Worm (Caenorhabditis elegans): Measurements from ENCODE around the gene pafo-1.

The pafo-1 gene

DNA sequence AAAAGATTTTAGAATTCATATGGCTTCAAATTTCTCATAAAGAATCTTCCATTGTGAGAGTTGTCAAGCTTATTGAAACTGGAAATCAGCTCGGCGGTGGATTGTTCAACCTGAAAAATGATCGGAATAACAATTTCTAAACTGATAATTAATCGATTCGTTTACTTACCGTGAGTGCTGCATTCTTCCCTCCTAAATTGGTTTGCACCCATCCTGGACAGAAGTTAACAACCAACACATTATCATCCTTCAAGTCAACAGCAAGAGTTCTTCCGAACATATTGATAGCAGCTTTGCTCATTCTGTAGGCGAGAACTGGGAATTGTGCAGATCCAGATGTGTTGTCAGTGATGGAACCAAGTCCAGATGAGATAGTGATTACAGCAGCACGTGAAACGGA, 6.4 kb upstream of the pafo-1 start:
- TF ChIP-seq R02D3.7 (tag; optimal IDR thresholded peaks at IDR 0.05) (no peak), elt-3 (tag; optimal IDR thresholded peaks at IDR 0.05) (no peak), ztf-4 (tag; optimal IDR thresholded peaks at IDR 0.05) (no peak), ceh-16 (tag; optimal IDR thresholded peaks at IDR 0.05) (no peak), snpc-4 (tag; optimal IDR thresholded peaks at IDR 0.05) (no peak), lin-39 (tag; optimal IDR thresholded peaks at IDR 0.05) (no peak), elt-1 (tag; optimal IDR thresholded peaks at IDR 0.05) (no peak), blmp-1 (tag; optimal IDR thresholded peaks at IDR 0.05; ENCODE audit: insufficient read depth) (no peak), nhr-23 (tag; optimal IDR thresholded peaks at IDR 0.05) (no peak), sma-9 (GFP tag; optimal IDR thresholded peaks at IDR 0.05) (no peak), sma-9 (tag; optimal IDR thresholded peaks at IDR 0.05) (no peak), unc-62 (GFP tag; optimal IDR thresholded peaks at IDR 0.05) (no peak), unc-39 (tag; optimal IDR thresholded peaks at IDR 0.05) (no peak), sem-4 (tag; optimal IDR thresholded peaks at IDR 0.05) (no peak), unc-55 (GFP tag; optimal IDR thresholded peaks at IDR 0.05) (no peak), nhr-11 (tag; optimal IDR thresholded peaks at IDR 0.05) (no peak), F13H6.1 (tag; optimal IDR thresholded peaks at IDR 0.05) (no peak)

DNA sequence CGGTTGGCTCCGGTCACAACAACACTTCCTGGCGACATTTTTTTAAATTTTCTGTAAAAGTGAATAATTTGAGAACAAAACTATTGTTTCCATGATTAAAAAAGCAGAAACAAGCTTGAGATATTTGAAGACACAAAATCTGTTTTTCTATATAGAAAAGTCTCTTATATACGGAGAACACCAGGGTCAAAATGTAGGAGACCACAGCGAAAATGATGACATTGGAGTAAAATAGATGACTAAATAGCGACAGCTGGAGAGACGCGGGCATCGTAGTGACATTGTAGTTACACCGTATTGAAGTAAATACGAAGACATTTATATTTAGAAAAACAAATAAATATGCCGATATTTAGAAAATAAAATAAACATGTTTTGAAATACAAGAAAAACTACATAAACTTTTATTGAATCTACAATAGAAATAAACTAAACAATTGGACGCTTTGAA, 5.3 kb upstream of the pafo-1 start, which contains the start of gene sdz-8:
sdz-8 (minus strand) TSS at position 51 of the 451 bp plus-strand sequence.
- TF ChIP-seq dmd-4 (tag; optimal IDR thresholded peaks at IDR 0.05) (no peak), ztf-1 (GFP tag; conservative IDR thresholded peaks at IDR 0.05) (no peak), ZK546.5 (tag; optimal IDR thresholded peaks at IDR 0.05) (no peak), unc-62 (GFP tag; optimal IDR thresholded peaks at IDR 0.05) (no peak), nhr-237 (tag; optimal IDR thresholded peaks at IDR 0.05) (no peak), sma-3 (GFP tag; optimal IDR thresholded peaks at IDR 0.05) (no peak), nhr-77 (tag; optimal IDR thresholded peaks at IDR 0.05) (no peak), nhr-23 (tag; optimal IDR thresholded peaks at IDR 0.05) (no peak), lin-39 (tag; optimal IDR thresholded peaks at IDR 0.05) (no peak)

DNA sequence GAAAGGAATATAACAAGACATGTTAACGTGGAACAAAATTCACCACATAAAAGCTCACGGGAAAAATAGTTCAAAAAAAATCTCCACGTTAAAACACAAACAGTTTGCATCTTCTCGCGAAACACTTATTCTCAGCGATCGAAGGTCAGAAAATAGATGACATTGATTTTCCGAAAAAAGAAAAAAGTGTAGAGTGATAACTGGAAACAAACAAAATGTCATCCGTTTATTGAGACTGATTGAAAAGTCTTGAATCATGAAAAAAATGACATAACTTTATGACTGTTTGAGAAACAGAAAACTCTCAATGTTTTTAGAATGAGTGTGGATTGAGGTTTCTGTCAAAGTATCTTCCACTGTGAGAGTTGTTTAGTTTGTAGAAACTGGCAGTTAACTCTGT, 3.7 kb upstream of the pafo-1 start, which contains the start of gene C55A6.4:
C55A6.4 (minus strand) TSS at position 101 of the 400 bp plus-strand sequence.
- no peak for TF ChIP-seq Y55F3AM.14 (GFP tag; optimal IDR thresholded peaks at IDR 0.05)
- TF ChIP-seq nhr-11 (tag; optimal IDR thresholded peaks at IDR 0.05), result no peak
- no peak for TF ChIP-seq nhr-237 (tag; optimal IDR thresholded peaks at IDR 0.05)
- TF ChIP-seq elt-3 (tag; optimal IDR thresholded peaks at IDR 0.05), result no peak
- no peak for TF ChIP-seq mab-5 (tag; optimal IDR thresholded peaks at IDR 0.05)
- TF ChIP-seq alr-1 (tag; optimal IDR thresholded peaks at IDR 0.05), result no peak
- TF ChIP-seq unc-55 (GFP tag; optimal IDR thresholded peaks at IDR 0.05), result no peak

DNA sequence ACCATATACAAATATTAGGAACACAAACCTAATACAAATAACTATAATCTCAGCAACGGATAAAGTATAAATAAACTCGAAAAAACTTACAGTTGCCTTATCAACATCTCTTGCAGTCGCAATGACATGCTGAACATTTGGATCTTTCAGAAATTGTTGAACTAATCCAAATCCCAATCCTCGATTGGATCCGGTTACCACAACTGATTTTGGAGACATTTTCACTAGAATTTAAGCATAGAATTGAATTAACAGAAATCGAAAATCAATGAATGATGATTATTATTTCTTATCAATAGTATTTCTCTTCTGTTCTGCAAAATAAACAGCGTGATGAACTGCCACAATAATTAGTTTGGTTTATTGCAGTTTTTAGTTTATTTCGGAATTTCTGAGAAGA, 1.3 kb upstream of the pafo-1 start, which contains the start of the genes C55A6.11 and C55A6.7:
C55A6.11 (plus strand) TSS at position 301 of the 400 bp plus-strand sequence.
C55A6.7 (minus strand) TSS at position 316 of the 400 bp plus-strand sequence.
- TF ChIP-seq C34F6.9 (tag; optimal IDR thresholded peaks at IDR 0.05) (no peak), ZK546.5 (tag; optimal IDR thresholded peaks at IDR 0.05) (no peak), unc-39 (tag; optimal IDR thresholded peaks at IDR 0.05) (no peak), ama-1 (optimal IDR thresholded peaks at IDR 0.05) (no peak), nhr-21 (tag; optimal IDR thresholded peaks at IDR 0.05) (no peak), lsy-2 (tag; optimal IDR thresholded peaks at IDR 0.05) (no peak), elt-1 (tag; optimal IDR thresholded peaks at IDR 0.05) (no peak), elt-3 (tag; optimal IDR thresholded peaks at IDR 0.05) (no peak), blmp-1 (tag; optimal IDR thresholded peaks at IDR 0.05; ENCODE audit: insufficient read depth) (no peak), mdl-1 (tag; optimal IDR thresholded peaks at IDR 0.05) (no peak), R02D3.7 (tag; optimal IDR thresholded peaks at IDR 0.05) (no peak), ztf-4 (tag; optimal IDR thresholded peaks at IDR 0.05) (no peak), sma-3 (GFP tag; optimal IDR thresholded peaks at IDR 0.05) (no peak), peb-1 (tag; optimal IDR thresholded peaks at IDR 0.05) (no peak), nhr-11 (tag; optimal IDR thresholded peaks at IDR 0.05) (no peak)

DNA sequence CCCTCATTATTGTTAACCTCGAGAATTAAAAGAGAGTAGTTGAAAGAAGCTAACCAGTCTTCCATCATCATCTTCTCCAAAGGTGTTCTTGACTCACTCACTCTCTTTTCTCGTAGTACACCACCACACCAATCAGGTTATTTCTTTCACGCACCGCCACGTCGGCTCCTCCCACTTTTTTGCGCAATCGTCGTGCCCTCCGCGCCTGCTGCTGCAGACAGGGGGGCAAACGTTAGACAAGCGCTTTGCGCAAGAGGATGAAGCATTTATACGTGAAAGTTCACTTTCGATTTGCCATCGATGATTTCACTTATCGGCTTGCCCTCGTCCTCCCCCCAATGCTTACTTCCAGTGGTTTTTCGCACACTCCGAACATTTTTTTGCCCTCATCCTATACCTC, 3.8 kb downstream of the pafo-1 start:
- TF ChIP-seq F13H6.1 (tag; optimal IDR thresholded peaks at IDR 0.05) (peak; percentile 59), nhr-25 (tag; optimal IDR thresholded peaks at IDR 0.05) (peak; percentile 61), blmp-1 (tag; optimal IDR thresholded peaks at IDR 0.05; ENCODE audit: insufficient read depth) (peak; percentile 59), nhr-12 (tag; optimal IDR thresholded peaks at IDR 0.05) (no peak), lin-13 (GFP tag; optimal IDR thresholded peaks at IDR 0.05) (no peak)
